Fruit fly (Drosophila melanogaster): ENCODE data around the gene Rim2.

Gene Rim2

DNA sequence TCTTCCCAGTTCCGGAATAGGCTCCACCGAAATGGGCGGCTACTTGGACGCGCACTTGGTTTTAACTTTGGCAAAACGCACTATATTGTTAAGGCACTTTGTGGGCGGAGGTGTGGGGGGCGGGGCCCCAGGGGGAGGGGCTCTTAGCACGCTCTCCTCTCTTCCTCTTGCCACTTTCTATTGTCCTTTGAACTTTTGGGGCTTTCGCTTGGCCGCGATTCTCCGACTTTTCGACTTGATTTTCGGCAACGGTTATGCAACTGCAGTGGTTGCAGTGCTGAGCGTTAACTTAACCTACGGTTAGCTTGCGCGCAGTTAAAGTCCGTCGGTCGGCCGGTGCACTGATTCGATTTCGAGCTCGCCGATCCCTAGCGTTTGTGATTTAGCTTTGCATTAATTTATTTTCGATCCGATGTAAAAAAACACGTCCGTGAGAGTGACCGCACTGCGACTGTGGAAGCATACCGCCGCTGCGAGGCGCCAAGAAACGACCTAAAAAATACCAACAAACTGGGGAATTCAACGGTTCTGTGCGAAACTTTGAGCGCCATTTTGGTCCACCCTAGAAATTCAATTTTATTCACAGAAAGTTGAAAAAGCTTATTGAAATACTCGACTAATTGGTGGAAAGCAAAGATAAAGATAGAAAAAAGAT lies at the start of gene Rim2:
TSS of gene Rim2 (minus strand) at position 452 of the 655 bp plus-strand sequence.
- no peak for TF ChIP-seq EcR (GFP tag; optimal IDR thresholded peaks at IDR 0.05)
- TF ChIP-seq Dll (optimal IDR thresholded peaks at IDR 0.05), result no peak
- no peak for TF ChIP-seq pan (optimal IDR thresholded peaks at IDR 0.05)
- TF ChIP-seq CG8478 (optimal IDR thresholded peaks at IDR 0.05), result no peak
- no peak for TF ChIP-seq psq (optimal IDR thresholded peaks at IDR 0.05)
- TF ChIP-seq usp (GFP tag; optimal IDR thresholded peaks at IDR 0.05), result no peak

DNA sequence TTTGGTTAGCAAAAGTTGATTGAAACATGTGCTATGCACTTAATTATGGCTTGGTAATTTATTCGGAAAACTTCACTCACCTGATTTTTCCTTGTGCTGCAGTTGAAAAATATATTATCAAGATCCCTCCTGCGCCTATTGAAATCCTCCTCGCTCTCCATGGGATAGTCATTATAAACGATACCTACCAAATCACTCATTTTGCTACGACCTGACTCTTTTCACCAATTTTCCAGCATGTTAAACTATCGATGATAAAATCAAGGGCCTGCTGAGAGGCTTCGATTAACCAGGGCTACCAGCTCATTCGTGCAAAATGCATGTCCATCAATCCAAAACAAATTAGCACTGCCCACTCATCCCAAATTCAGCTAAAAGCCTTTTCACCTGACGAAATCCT lies 34.7 kb upstream of the Rim2 start, which contains the start of gene CG17650:
TSS of gene CG17650 (minus strand) at position 241 of the 400 bp plus-strand sequence.
- TF ChIP-seq CG8478 (optimal IDR thresholded peaks at IDR 0.05) (no peak), EcR (GFP tag; optimal IDR thresholded peaks at IDR 0.05) (no peak), psq (optimal IDR thresholded peaks at IDR 0.05) (no peak), pan (optimal IDR thresholded peaks at IDR 0.05) (no peak), usp (GFP tag; optimal IDR thresholded peaks at IDR 0.05) (no peak), Dll (optimal IDR thresholded peaks at IDR 0.05) (no peak)

DNA sequence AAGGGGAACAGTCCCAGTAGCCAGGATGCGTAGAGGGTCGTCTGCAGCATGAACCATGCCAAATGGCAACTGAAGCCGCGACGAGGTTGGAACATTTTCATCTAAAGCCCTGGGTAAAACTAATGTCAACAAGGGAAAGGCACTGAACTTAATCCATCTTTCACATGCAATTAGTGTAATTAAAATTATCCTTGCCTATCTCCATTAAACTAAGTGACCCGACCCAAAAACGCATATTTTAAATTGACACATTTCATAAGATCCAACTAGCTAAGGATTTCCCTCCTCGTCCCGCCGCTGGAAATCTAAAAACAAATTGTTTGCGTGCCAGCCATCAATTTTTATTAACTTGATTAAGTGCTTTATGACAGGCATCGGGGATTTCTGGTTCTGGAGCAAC lies 32.2 kb upstream of the Rim2 start, which contains the start of gene Gr22f:
TSS of gene Gr22f (minus strand) at position 101 of the 400 bp plus-strand sequence.
- TF ChIP-seq pan (optimal IDR thresholded peaks at IDR 0.05) (no peak), psq (optimal IDR thresholded peaks at IDR 0.05) (no peak), usp (GFP tag; optimal IDR thresholded peaks at IDR 0.05) (no peak), Dll (optimal IDR thresholded peaks at IDR 0.05) (no peak), CG8478 (optimal IDR thresholded peaks at IDR 0.05) (no peak), EcR (GFP tag; optimal IDR thresholded peaks at IDR 0.05) (no peak)

DNA sequence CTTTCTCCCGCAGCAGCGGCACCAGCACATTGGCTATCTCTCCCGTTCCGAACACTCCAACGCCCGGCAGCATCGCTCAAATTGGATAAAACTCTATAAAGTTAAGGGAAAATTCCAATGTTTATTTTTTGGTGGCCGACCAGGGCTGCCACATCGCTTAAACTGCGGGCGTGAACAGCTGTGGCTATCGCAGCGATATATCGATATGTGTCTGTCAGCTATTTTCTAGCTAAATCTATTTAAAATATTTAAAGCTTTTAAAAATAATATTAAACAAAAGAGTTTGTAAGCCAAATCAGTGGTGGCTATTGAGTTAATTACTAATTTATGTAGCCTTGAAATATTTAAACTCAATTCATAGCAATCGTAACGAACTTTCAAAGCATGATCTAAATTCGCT lies 27.8 kb upstream of the Rim2 start, which contains the start of the genes CG17712 and CG17648:
TSS of gene CG17712 (minus strand) at position 170 of the 400 bp plus-strand sequence.
TSS of gene CG17648 (plus strand) at position 356 of the 400 bp plus-strand sequence.
- TF ChIP-seq usp (GFP tag; optimal IDR thresholded peaks at IDR 0.05) (no peak), CG8478 (optimal IDR thresholded peaks at IDR 0.05) (no peak), EcR (GFP tag; optimal IDR thresholded peaks at IDR 0.05) (no peak), psq (optimal IDR thresholded peaks at IDR 0.05) (no peak), Dll (optimal IDR thresholded peaks at IDR 0.05) (no peak), pan (optimal IDR thresholded peaks at IDR 0.05) (no peak)

DNA sequence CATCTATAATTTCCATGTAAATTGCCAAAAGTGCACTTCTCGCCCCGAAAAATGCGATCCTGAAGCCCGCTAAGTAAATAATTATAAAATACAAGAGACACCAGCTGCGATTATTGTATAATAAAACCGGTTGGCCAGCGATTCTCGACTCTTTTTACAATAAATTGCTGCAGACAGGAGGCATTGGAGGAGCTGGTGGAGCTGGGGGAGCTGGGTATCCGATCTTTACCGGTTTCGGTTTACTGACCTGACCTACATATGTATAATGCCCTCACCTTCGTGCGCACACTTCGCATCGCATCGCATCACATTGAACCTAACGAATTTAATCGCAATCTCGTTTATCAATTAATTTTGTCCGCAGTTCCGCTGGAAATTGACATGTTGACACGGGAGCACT lies 24.2 kb upstream of the Rim2 start:
- no peak for TF ChIP-seq psq (optimal IDR thresholded peaks at IDR 0.05)
- TF ChIP-seq Dll (optimal IDR thresholded peaks at IDR 0.05), result no peak
- TF ChIP-seq usp (GFP tag; optimal IDR thresholded peaks at IDR 0.05), result no peak
- TF ChIP-seq CG8478 (optimal IDR thresholded peaks at IDR 0.05), result no peak
- no peak for TF ChIP-seq EcR (GFP tag; optimal IDR thresholded peaks at IDR 0.05)
- no peak for TF ChIP-seq pan (optimal IDR thresholded peaks at IDR 0.05)

DNA sequence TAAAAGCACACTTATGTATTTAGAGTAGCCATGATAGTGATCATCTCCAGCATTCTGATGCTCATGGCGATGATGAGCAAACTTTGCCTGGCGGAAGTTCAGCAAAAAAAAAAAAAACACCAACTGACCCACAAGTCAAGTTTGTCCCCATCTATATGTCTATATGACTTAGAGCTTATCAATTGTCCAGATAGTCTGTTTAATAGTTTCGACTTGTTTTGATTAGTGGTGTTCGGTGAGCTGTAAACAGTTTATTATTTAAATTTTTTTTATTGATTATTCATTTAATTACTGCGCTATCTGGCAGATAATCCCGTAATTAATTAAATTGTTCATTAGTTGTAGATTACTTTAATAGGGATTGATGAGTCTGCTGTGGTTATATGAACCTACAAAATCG lies 19.6 kb upstream of the Rim2 start:
- TF ChIP-seq CG8478 (optimal IDR thresholded peaks at IDR 0.05) (no peak), usp (GFP tag; optimal IDR thresholded peaks at IDR 0.05) (no peak), psq (optimal IDR thresholded peaks at IDR 0.05) (no peak), EcR (GFP tag; optimal IDR thresholded peaks at IDR 0.05) (no peak), pan (optimal IDR thresholded peaks at IDR 0.05) (no peak), Dll (optimal IDR thresholded peaks at IDR 0.05) (no peak)

DNA sequence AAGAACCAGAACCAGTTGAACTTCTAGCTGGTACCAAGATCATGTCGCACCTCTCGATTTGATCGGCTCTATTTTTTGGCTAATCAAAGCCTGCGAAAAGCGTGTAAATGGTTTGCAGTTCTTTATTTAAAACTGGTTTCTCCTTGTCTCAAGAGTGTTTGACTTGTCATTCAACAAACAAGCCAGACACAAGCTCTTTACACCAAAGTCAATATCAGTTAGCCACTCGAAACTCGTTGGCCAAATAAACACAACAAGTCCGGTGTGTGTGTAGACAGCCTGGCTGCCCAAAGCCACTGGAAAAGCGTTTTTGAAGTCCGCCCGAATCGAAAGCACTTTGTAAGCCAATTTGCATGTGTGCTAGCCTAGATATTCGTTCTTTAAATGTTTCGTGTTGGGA lies 15.9 kb upstream of the Rim2 start:
- no peak for TF ChIP-seq pan (optimal IDR thresholded peaks at IDR 0.05)
- no peak for TF ChIP-seq CG8478 (optimal IDR thresholded peaks at IDR 0.05)
- TF ChIP-seq EcR (GFP tag; optimal IDR thresholded peaks at IDR 0.05), result no peak
- no peak for TF ChIP-seq usp (GFP tag; optimal IDR thresholded peaks at IDR 0.05)
- TF ChIP-seq Dll (optimal IDR thresholded peaks at IDR 0.05), result no peak
- TF ChIP-seq psq (optimal IDR thresholded peaks at IDR 0.05), result no peak

DNA sequence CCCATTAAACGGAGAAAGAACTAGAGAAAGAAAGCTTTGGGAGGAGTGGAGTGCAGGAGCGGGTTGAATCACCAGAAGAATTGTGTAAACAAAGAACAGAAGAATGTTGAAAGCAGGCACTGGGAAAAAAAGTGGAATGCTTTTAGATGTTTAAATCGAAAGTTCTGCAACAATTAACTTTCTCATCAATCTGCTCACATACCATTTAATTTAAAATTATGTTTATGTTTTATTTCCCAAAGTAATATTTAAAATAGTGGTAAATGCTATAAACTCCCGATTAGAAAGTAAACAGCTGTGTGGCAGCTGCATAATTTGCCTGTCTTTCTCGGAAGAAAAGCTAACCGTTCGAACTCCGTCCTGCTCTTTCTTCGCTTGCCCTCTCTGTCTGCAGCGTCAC lies 13.9 kb upstream of the Rim2 start:
- TF ChIP-seq pan (optimal IDR thresholded peaks at IDR 0.05) (no peak), CG8478 (optimal IDR thresholded peaks at IDR 0.05) (no peak), psq (optimal IDR thresholded peaks at IDR 0.05) (no peak), usp (GFP tag; optimal IDR thresholded peaks at IDR 0.05) (no peak), EcR (GFP tag; optimal IDR thresholded peaks at IDR 0.05) (no peak), Dll (optimal IDR thresholded peaks at IDR 0.05) (no peak)

DNA sequence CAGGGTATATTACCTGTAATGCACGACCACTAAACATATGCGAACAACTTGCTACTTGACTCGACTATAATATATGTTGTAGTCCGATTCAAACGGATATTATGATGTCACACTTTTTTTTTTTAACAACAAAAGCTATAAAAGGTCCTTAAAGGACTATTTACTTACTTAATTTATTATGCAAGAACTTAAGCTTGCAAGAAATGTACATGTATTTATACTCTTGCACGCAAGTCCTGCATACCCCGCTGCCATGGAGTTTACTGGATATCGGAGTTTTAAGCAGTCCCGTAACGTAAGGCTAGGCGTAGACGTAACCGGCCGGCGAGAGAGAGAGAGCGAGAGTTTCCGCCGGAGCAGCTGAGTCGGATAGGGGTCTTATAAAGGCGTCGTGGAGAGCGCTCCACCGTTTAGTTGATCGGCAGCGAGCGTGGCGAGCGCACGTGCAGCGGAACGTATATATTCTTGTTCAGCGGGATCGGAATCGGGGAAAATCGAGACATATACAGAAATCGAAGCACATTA lies 12.9 kb upstream of the Rim2 start:
- TF ChIP-seq psq (optimal IDR thresholded peaks at IDR 0.05) (no peak), CG8478 (optimal IDR thresholded peaks at IDR 0.05) (no peak), pan (optimal IDR thresholded peaks at IDR 0.05) (peak; percentile 49)

DNA sequence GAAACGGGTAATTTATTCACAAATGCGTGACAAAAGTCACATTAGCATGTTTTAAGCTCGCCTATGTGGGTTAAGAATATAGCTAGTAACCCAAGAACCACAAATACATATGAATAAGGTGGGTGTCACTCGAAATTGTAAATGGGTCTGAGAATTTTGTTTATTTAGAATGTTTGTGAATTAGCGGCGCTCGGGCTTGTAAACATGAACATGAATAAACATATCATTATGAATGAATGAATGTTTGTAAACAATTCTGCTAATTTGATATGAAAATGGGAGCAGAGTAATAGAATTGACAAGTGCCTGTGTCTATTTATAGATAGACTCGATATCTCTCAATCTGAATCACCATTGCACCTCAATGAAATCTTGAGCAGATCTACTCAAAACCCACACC lies 10.9 kb upstream of the Rim2 start:
- TF ChIP-seq psq (optimal IDR thresholded peaks at IDR 0.05) (no peak), Dll (optimal IDR thresholded peaks at IDR 0.05) (no peak), pan (optimal IDR thresholded peaks at IDR 0.05) (no peak), EcR (GFP tag; optimal IDR thresholded peaks at IDR 0.05) (no peak), CG8478 (optimal IDR thresholded peaks at IDR 0.05) (no peak), usp (GFP tag; optimal IDR thresholded peaks at IDR 0.05) (no peak)

DNA sequence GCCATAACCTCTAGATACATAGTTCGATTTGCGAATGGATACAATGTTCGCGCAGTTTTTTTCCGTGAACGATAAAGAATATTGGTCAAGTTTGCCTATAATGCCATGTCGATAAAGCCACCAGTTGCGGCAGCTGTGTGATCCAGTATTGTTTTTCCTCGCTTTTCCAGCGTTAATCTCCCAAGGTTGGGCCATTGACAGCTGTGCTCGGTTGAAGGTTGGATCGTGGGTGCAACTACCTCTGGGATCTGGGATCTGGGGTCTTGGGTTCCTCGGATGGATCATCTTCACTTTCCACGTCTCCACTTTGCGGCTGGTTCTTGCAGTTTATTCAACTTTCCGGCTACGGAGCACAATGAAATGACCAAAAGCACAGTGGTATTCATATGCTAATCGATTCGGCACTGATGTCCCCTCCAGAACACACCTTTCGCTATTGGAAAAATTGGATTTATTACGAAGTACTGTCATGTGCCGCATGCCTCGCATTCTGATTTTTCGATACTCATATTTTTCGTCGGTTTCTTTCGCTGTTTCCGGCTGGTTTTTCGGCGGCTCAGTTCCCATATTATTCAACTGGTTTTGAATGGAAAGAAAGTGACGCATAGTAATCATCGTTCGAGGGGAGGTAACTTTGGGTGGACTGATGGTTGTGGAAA lies 9.1 kb upstream of the Rim2 start:
- TF ChIP-seq CG8478 (optimal IDR thresholded peaks at IDR 0.05), result no peak
- TF ChIP-seq EcR (GFP tag; optimal IDR thresholded peaks at IDR 0.05), result peak in 1 of 2 experiments; percentile 53

DNA sequence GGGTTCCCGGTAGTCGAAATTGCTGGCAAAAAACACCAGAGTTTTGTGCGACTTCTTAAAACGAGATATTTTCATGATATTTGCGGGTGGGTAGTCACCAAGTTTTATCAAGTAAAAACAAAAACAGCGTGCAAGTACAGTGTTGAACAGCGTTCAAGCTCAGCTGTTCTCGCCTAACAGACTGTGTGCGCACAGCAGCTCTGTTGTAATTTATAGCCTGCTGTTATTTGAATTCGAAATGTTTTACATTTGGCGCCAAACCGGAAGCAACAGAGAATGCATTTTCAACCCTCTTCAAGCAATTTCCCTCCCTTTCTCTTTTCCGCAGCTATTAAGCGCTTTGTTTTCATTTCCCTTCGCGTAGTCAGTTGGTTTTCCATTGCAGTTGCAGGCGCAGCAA lies 8.0 kb upstream of the Rim2 start, which contains the start of the genes CG17652 and CG17646:
TSS of gene CG17652 (minus strand) at position 168 of the 400 bp plus-strand sequence.
TSS of gene CG17646 (plus strand) at position 336 of the 400 bp plus-strand sequence.
- TF ChIP-seq usp (GFP tag; optimal IDR thresholded peaks at IDR 0.05) (no peak), psq (optimal IDR thresholded peaks at IDR 0.05) (no peak), CG8478 (optimal IDR thresholded peaks at IDR 0.05) (no peak), pan (optimal IDR thresholded peaks at IDR 0.05) (no peak), Dll (optimal IDR thresholded peaks at IDR 0.05) (no peak), EcR (GFP tag; optimal IDR thresholded peaks at IDR 0.05) (no peak)

All from whole organism.